Worm (Caenorhabditis elegans): ENCODE data around the gene glb-29.

Gene glb-29

DNA sequence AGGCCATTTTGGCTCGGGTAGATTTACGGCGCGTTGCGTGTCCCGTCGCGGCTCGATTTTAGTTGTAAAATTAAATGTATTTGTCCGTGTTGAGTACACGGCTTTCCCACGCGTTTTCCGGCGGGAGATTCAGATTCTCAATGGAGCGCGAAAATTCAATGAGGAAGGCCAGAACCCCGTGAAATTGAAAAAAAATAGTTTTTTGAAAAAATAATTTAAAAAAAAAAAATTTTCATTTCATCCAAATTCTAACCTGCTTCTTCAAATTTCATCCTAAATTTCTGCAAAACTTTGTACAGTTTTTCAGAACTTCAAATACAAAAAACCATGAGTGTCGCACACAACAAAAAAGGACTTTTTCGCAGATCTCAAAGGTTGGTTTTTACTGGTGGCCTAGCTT lies at the start of gene glb-29:
Gene glb-29 (plus strand): TSS at position 301 of the 400 bp plus-strand sequence.
- no peak for TF ChIP-seq elt-3 (tag; optimal IDR thresholded peaks at IDR 0.05)
- no peak for TF ChIP-seq ceh-83 (GFP tag; optimal IDR thresholded peaks at IDR 0.05)
- TF ChIP-seq ham-2 (GFP tag; optimal IDR thresholded peaks at IDR 0.05): no peak
- no peak for TF ChIP-seq hlh-1 (tag; optimal IDR thresholded peaks at IDR 0.05)
- no peak for TF ChIP-seq lin-32 (GFP tag; optimal IDR thresholded peaks at IDR 0.05)
- TF ChIP-seq nhr-12 (tag; optimal IDR thresholded peaks at IDR 0.05): no peak
- TF ChIP-seq drap-1 (GFP tag; optimal IDR thresholded peaks at IDR 0.05): no peak
- TF ChIP-seq flh-1 (GFP tag; optimal IDR thresholded peaks at IDR 0.05): no peak
- TF ChIP-seq lin-13 (tag; optimal IDR thresholded peaks at IDR 0.05): no peak
- TF ChIP-seq mls-2 (tag; optimal IDR thresholded peaks at IDR 0.05): no peak
- TF ChIP-seq M03D4.4 (tag; optimal IDR thresholded peaks at IDR 0.05): no peak
- no peak for TF ChIP-seq ceh-39 (tag; optimal IDR thresholded peaks at IDR 0.05)
- no peak for TF ChIP-seq nhr-28 (tag; optimal IDR thresholded peaks at IDR 0.05)

DNA sequence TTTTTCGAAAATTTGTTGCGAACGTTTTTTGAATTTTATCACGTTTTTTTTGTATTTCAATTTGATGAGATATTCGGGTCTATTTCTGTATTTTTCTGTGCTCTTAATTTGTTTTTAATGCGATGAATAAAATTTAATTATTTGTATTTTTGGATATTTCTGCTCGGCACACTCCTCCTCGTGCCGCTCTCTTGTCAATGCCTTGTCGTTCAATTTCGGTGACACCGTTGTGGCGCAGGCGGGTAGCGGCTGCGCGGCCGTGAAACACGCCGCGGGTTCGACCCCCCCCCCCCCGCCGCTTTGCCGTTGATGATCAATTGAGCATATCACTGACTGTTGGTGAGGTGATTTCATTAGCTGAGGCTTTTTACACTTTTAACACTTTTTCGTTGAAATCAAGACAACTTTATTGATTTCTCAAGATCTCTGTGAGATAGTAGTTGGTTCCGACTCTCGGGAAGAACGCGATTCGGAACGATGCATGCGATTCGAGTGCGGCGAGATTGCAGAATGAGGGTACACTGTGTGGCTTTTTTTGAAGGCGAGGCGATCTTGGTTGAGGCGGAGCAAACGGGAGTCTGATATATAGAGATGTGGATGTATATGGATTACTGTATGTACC lies 48.2 kb upstream of the glb-29 start:
- TF ChIP-seq hlh-1 (tag; optimal IDR thresholded peaks at IDR 0.05) (peak; percentile 73), pha-4 (tag; optimal IDR thresholded peaks at IDR 0.05) (peak; percentile 84), mab-5 (tag; optimal IDR thresholded peaks at IDR 0.05) (peak; percentile 39), snpc-4 (tag; optimal IDR thresholded peaks at IDR 0.05) (no peak), ham-2 (GFP tag; optimal IDR thresholded peaks at IDR 0.05) (peak; percentile 100), nhr-76 (tag; optimal IDR thresholded peaks at IDR 0.05) (peak; percentile 63), ztf-11 (tag; optimal IDR thresholded peaks at IDR 0.05) (peak; percentile 95), blmp-1 (tag; optimal IDR thresholded peaks at IDR 0.05) (peak; percentile 56), elt-3 (tag; optimal IDR thresholded peaks at IDR 0.05) (peak; percentile 60), unc-120 (tag; optimal IDR thresholded peaks at IDR 0.05; ENCODE audit: poor library complexity, severe bottlenecking) (peak; percentile 100), nhr-12 (tag; optimal IDR thresholded peaks at IDR 0.05) (peak; percentile 57), ceh-39 (tag; optimal IDR thresholded peaks at IDR 0.05) (no peak), nhr-28 (tag; optimal IDR thresholded peaks at IDR 0.05) (peak; percentile 77), lin-32 (GFP tag; optimal IDR thresholded peaks at IDR 0.05) (peak; percentile 100), nhr-2 (tag; optimal IDR thresholded peaks at IDR 0.05) (no peak), ces-1 (GFP tag; optimal IDR thresholded peaks at IDR 0.05) (peak; percentile 66), zip-8 (tag; optimal IDR thresholded peaks at IDR 0.05) (no peak), cnd-1 (tag; optimal IDR thresholded peaks at IDR 0.05) (peak; percentile 99), ceh-83 (GFP tag; optimal IDR thresholded peaks at IDR 0.05) (peak; percentile 100), lin-13 (tag; optimal IDR thresholded peaks at IDR 0.05) (peak; percentile 88), lsy-2 (tag; optimal IDR thresholded peaks at IDR 0.05) (peak; percentile 68), bed-3 (GFP tag; optimal IDR thresholded peaks at IDR 0.05) (peak; percentile 99), mep-1 (tag; optimal IDR thresholded peaks at IDR 0.05) (peak; percentile 67), nhr-237 (tag; optimal IDR thresholded peaks at IDR 0.05) (peak; percentile 74), unc-39 (tag; optimal IDR thresholded peaks at IDR 0.05) (peak; percentile 82), ceh-43 (GFP tag; optimal IDR thresholded peaks at IDR 0.05) (peak; percentile 99), sptf-1 (tag; optimal IDR thresholded peaks at IDR 0.05) (peak; percentile 100), M03D4.4 (tag; optimal IDR thresholded peaks at IDR 0.05) (peak; percentile 99), tbx-8 (GFP tag; optimal IDR thresholded peaks at IDR 0.05) (peak; percentile 100), mls-2 (tag; optimal IDR thresholded peaks at IDR 0.05) (peak; percentile 100), elt-1 (tag; optimal IDR thresholded peaks at IDR 0.05; ENCODE audit: borderline replicate concordance, insufficient read depth) (peak; percentile 75), unc-62 (GFP tag; optimal IDR thresholded peaks at IDR 0.05) (peak; percentile 80), sem-2 (GFP tag; optimal IDR thresholded peaks at IDR 0.05) (peak; percentile 99), drap-1 (GFP tag; optimal IDR thresholded peaks at IDR 0.05) (peak; percentile 100), flh-1 (GFP tag; optimal IDR thresholded peaks at IDR 0.05) (peak; percentile 99)

DNA sequence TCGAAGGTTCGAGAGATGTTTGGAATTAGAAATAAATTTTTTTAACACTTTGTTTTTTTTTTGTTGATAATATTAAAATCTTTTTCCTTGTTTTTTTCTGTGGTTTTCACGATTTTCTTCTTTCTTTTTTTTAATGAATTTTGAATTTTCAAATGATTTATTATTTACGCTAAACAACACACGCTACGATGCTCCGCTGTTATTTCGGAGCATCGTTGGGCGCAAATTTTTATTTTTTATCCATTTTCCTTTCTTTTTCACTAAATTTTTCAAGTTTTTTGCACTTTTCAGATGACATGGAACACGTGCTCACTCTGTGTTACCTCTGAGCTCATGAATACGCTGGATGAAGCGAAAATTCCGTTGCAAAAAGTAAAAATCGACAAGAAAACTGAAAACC lies 46.8 kb upstream of the glb-29 start, which contains the start of the genes W03C9.1 and W03C9.2:
Gene W03C9.1 (minus strand): TSS at position 46 of the 400 bp plus-strand sequence.
Gene W03C9.2 (plus strand): TSS at position 286 of the 400 bp plus-strand sequence.
- TF ChIP-seq cnd-1 (tag; optimal IDR thresholded peaks at IDR 0.05) (no peak), ceh-83 (GFP tag; optimal IDR thresholded peaks at IDR 0.05) (no peak), nhr-12 (tag; optimal IDR thresholded peaks at IDR 0.05) (no peak), nhr-76 (tag; optimal IDR thresholded peaks at IDR 0.05) (no peak), nhr-237 (tag; optimal IDR thresholded peaks at IDR 0.05) (no peak), ceh-39 (tag; optimal IDR thresholded peaks at IDR 0.05) (no peak), elt-3 (tag; optimal IDR thresholded peaks at IDR 0.05) (no peak)

Measured in whole organism, mixed stage, embryonic.